Worm (Caenorhabditis elegans): Measurements from ENCODE around the gene srx-33.

The srx-33 gene

ce11 chrV:7147370-7147769 lies 28.7 kb upstream of the srx-33 start, which contains the start of gene ugt-38:
TSS of gene ugt-38 (minus strand) at chrV:7147470.
- no peak for TF ChIP-seq ztf-29 (GFP tag; IDR thresholded peaks at IDR 0.05)
- no peak for TF ChIP-seq ztf-23 (GFP tag; IDR thresholded peaks at IDR 0.05)
- no peak for TF ChIP-seq klf-2 (GFP tag; conservative IDR thresholded peaks at IDR 0.05)
- no peak for TF ChIP-seq flt-1 (GFP tag; IDR thresholded peaks at IDR 0.05)
- no peak for TF ChIP-seq ref-1 (GFP tag; conservative IDR thresholded peaks at IDR 0.05)
- TF ChIP-seq T22C8.4 (GFP tag; IDR thresholded peaks at IDR 0.05): no peak
- TF ChIP-seq tab-1 (GFP tag; IDR thresholded peaks at IDR 0.05): no peak
- no peak for TF ChIP-seq cog-1 (tag; optimal IDR thresholded peaks at IDR 0.05)
- no peak for TF ChIP-seq med-1 (GFP tag; optimal IDR thresholded peaks at IDR 0.05; ENCODE audit: insufficient read depth)

- no peak for TF ChIP-seq tab-1 (GFP tag; IDR thresholded peaks at IDR 0.05)
- no peak for TF ChIP-seq med-1 (GFP tag; optimal IDR thresholded peaks at IDR 0.05; ENCODE audit: insufficient read depth)
- TF ChIP-seq flt-1 (GFP tag; IDR thresholded peaks at IDR 0.05): no peak
- TF ChIP-seq ztf-29 (GFP tag; IDR thresholded peaks at IDR 0.05): no peak
- TF ChIP-seq cog-1 (tag; optimal IDR thresholded peaks at IDR 0.05): no peak
- no peak for TF ChIP-seq ref-1 (GFP tag; conservative IDR thresholded peaks at IDR 0.05)
- TF ChIP-seq T22C8.4 (GFP tag; IDR thresholded peaks at IDR 0.05): no peak
- no peak for TF ChIP-seq klf-2 (GFP tag; conservative IDR thresholded peaks at IDR 0.05)
- TF ChIP-seq ztf-23 (GFP tag; IDR thresholded peaks at IDR 0.05): no peak
These were observed 26.7 kb upstream of the srx-33 start, which contains the start of gene ugt-37 for ce11 chrV:7145250-7145850. TSS of gene ugt-37 (minus strand) at chrV:7145318.

ce11 chrV:7142661-7143060 lies 24.0 kb upstream of the srx-33 start:
- TF ChIP-seq ztf-23 (GFP tag; IDR thresholded peaks at IDR 0.05): no peak
- no peak for TF ChIP-seq med-1 (GFP tag; optimal IDR thresholded peaks at IDR 0.05; ENCODE audit: insufficient read depth)
- TF ChIP-seq ztf-29 (GFP tag; IDR thresholded peaks at IDR 0.05): no peak
- TF ChIP-seq ref-1 (GFP tag; conservative IDR thresholded peaks at IDR 0.05): no peak
- no peak for TF ChIP-seq cog-1 (tag; optimal IDR thresholded peaks at IDR 0.05)
- no peak for TF ChIP-seq T22C8.4 (GFP tag; IDR thresholded peaks at IDR 0.05)
- TF ChIP-seq flt-1 (GFP tag; IDR thresholded peaks at IDR 0.05): no peak
- TF ChIP-seq tab-1 (GFP tag; IDR thresholded peaks at IDR 0.05): no peak
- no peak for TF ChIP-seq klf-2 (GFP tag; conservative IDR thresholded peaks at IDR 0.05)

- no peak for TF ChIP-seq tab-1 (GFP tag; IDR thresholded peaks at IDR 0.05)
- TF ChIP-seq ztf-29 (GFP tag; IDR thresholded peaks at IDR 0.05): no peak
- no peak for TF ChIP-seq flt-1 (GFP tag; IDR thresholded peaks at IDR 0.05)
- TF ChIP-seq ztf-23 (GFP tag; IDR thresholded peaks at IDR 0.05): no peak
- TF ChIP-seq ref-1 (GFP tag; conservative IDR thresholded peaks at IDR 0.05): no peak
- TF ChIP-seq cog-1 (tag; optimal IDR thresholded peaks at IDR 0.05): no peak
- no peak for TF ChIP-seq klf-2 (GFP tag; conservative IDR thresholded peaks at IDR 0.05)
- TF ChIP-seq med-1 (GFP tag; optimal IDR thresholded peaks at IDR 0.05; ENCODE audit: insufficient read depth): no peak
- no peak for TF ChIP-seq T22C8.4 (GFP tag; IDR thresholded peaks at IDR 0.05)
These were observed 23.2 kb upstream of the srx-33 start, which contains the start of gene ugt-40 for ce11 chrV:7141864-7142263. TSS of gene ugt-40 (minus strand) at chrV:7141964.

ce11 chrV:7140368-7140767 lies 21.7 kb upstream of the srx-33 start:
- no peak for TF ChIP-seq klf-2 (GFP tag; conservative IDR thresholded peaks at IDR 0.05)
- no peak for TF ChIP-seq ztf-23 (GFP tag; IDR thresholded peaks at IDR 0.05)
- TF ChIP-seq tab-1 (GFP tag; IDR thresholded peaks at IDR 0.05): no peak
- no peak for TF ChIP-seq cog-1 (tag; optimal IDR thresholded peaks at IDR 0.05)
- TF ChIP-seq T22C8.4 (GFP tag; IDR thresholded peaks at IDR 0.05): no peak
- no peak for TF ChIP-seq flt-1 (GFP tag; IDR thresholded peaks at IDR 0.05)
- no peak for TF ChIP-seq ref-1 (GFP tag; conservative IDR thresholded peaks at IDR 0.05)
- no peak for TF ChIP-seq ztf-29 (GFP tag; IDR thresholded peaks at IDR 0.05)
- TF ChIP-seq med-1 (GFP tag; optimal IDR thresholded peaks at IDR 0.05; ENCODE audit: insufficient read depth): no peak

- no peak for TF ChIP-seq ref-1 (GFP tag; conservative IDR thresholded peaks at IDR 0.05)
- TF ChIP-seq flt-1 (GFP tag; IDR thresholded peaks at IDR 0.05): no peak
- TF ChIP-seq med-1 (GFP tag; optimal IDR thresholded peaks at IDR 0.05; ENCODE audit: insufficient read depth): no peak
- TF ChIP-seq ztf-23 (GFP tag; IDR thresholded peaks at IDR 0.05): no peak
- no peak for TF ChIP-seq cog-1 (tag; optimal IDR thresholded peaks at IDR 0.05)
- no peak for TF ChIP-seq ztf-29 (GFP tag; IDR thresholded peaks at IDR 0.05)
These were observed 19.6 kb upstream of the srx-33 start, which contains the start of gene str-112 for ce11 chrV:7138320-7138719. TSS of gene str-112 (minus strand) at chrV:7138420.

ce11 chrV:7136859-7137258 lies 18.2 kb upstream of the srx-33 start:
- TF ChIP-seq tab-1 (GFP tag; IDR thresholded peaks at IDR 0.05) (no peak), ztf-29 (GFP tag; IDR thresholded peaks at IDR 0.05) (no peak), klf-2 (GFP tag; conservative IDR thresholded peaks at IDR 0.05) (no peak), flt-1 (GFP tag; IDR thresholded peaks at IDR 0.05) (no peak), med-1 (GFP tag; optimal IDR thresholded peaks at IDR 0.05; ENCODE audit: insufficient read depth) (no peak), T22C8.4 (GFP tag; IDR thresholded peaks at IDR 0.05) (no peak), cog-1 (tag; optimal IDR thresholded peaks at IDR 0.05) (no peak), ztf-23 (GFP tag; IDR thresholded peaks at IDR 0.05) (no peak), ref-1 (GFP tag; conservative IDR thresholded peaks at IDR 0.05) (no peak)

ce11 chrV:7133963-7134362 lies 15.3 kb upstream of the srx-33 start, which contains the start of gene F10D2.16:
TSS of gene F10D2.16 (plus strand) at chrV:7134263.
- TF ChIP-seq med-1 (GFP tag; optimal IDR thresholded peaks at IDR 0.05; ENCODE audit: insufficient read depth) (no peak), ztf-23 (GFP tag; IDR thresholded peaks at IDR 0.05) (no peak)

- no peak for TF ChIP-seq cog-1 (tag; optimal IDR thresholded peaks at IDR 0.05)
- TF ChIP-seq tab-1 (GFP tag; IDR thresholded peaks at IDR 0.05): no peak
- TF ChIP-seq ztf-23 (GFP tag; IDR thresholded peaks at IDR 0.05): no peak
- TF ChIP-seq T22C8.4 (GFP tag; IDR thresholded peaks at IDR 0.05): no peak
- no peak for TF ChIP-seq flt-1 (GFP tag; IDR thresholded peaks at IDR 0.05)
- no peak for TF ChIP-seq ztf-29 (GFP tag; IDR thresholded peaks at IDR 0.05)
- TF ChIP-seq ref-1 (GFP tag; conservative IDR thresholded peaks at IDR 0.05): no peak
- no peak for TF ChIP-seq med-1 (GFP tag; optimal IDR thresholded peaks at IDR 0.05; ENCODE audit: insufficient read depth)
- TF ChIP-seq klf-2 (GFP tag; conservative IDR thresholded peaks at IDR 0.05): no peak
These were observed 13.6 kb upstream of the srx-33 start, which contains the start of gene sre-10 for ce11 chrV:7132248-7132647. TSS of gene sre-10 (plus strand) at chrV:7132548.

Measured in whole organism, midembryonic.